Fruit fly (Drosophila melanogaster) whole organism, embryonic: ENCODE data around the gene Tace.

ENCODE experiments used
- Ada2b ChIP-seq: fragments of 200-800 bp; sonication (Bioruptor generic); IDR thresholded peaks from 2 replicates; pipeline ENCODE4 v1.3.6; 2022; ENCODE audit warnings: missing biosample characterization, missing genetic modification characterization
- Adf1 ChIP-seq: fragments of 200-800 bp; sonication (Bioruptor generic); IDR thresholded peaks from 2 replicates; pipeline ENCODE4 v1.3.6; 2022; ENCODE audit warnings: missing biosample characterization, missing genetic modification characterization
- Aef1 ChIP-seq: fragments of 200-800 bp; sonication (Bioruptor generic); IDR thresholded peaks from 3 replicates; pipeline ENCODE4 v1.3.6; 2022; ENCODE audit warnings: missing biosample characterization, missing genetic modification characterization
- Atf-2 ChIP-seq: fragments of 200-800 bp; sonication (Bioruptor generic); optimal IDR thresholded peaks from 2 replicates; lab custom pipeline; 2016; ENCODE audit warnings: missing biosample characterization, missing genetic modification characterization
- Atf6 ChIP-seq: fragments of 200-800 bp; sonication (Bioruptor generic); IDR thresholded peaks from 2 replicates; pipeline ENCODE4 v1.3.6; 2022; ENCODE audit warnings: missing biosample characterization, missing genetic modification characterization
- BEAF-32 ChIP-seq: fragments of 200-800 bp; sonication (Bioruptor generic); optimal IDR thresholded peaks from 3 replicates; lab custom pipeline; 2017; ENCODE audit warnings: missing biosample characterization, missing genetic modification characterization, mild to moderate bottlenecking, moderate library complexity, missing genetic modification reagents
- CG10565 ChIP-seq: fragments of 200-800 bp; sonication (Bioruptor generic); optimal IDR thresholded peaks from 3 replicates; lab custom pipeline; 2016; ENCODE audit warnings: missing biosample characterization, mild to moderate bottlenecking, missing genetic modification characterization
- CG10959 ChIP-seq: fragments of 200-800 bp; sonication (Bioruptor generic); IDR thresholded peaks from 2 replicates; pipeline ENCODE4 v1.3.6; 2022; ENCODE audit warnings: missing biosample characterization, missing genetic modification characterization
- CG11504 ChIP-seq: fragments of 200-800 bp; sonication (Bioruptor generic); optimal IDR thresholded peaks from 3 replicates; lab custom pipeline; 2019; ENCODE audit warnings: missing biosample characterization, mild to moderate bottlenecking, missing genetic modification characterization, moderate library complexity
- CG12104 ChIP-seq: fragments of 200-800 bp; sonication (Bioruptor generic); optimal IDR thresholded peaks from 3 replicates; lab custom pipeline; 2016; ENCODE audit warnings: missing biosample characterization, missing genetic modification characterization
- CG15601 ChIP-seq: fragments of 200-800 bp; sonication (Bioruptor generic); optimal IDR thresholded peaks from 3 replicates; lab custom pipeline; 2019; ENCODE audit warnings: missing biosample characterization, mild to moderate bottlenecking, missing genetic modification characterization, moderate library complexity
- CG16779 ChIP-seq: fragments of 200-800 bp; sonication (Bioruptor generic); IDR thresholded peaks from 2 replicates; pipeline ENCODE4 v1.3.6; 2022; ENCODE audit warnings: missing biosample characterization, missing genetic modification characterization
- CG1832 ChIP-seq: fragments of 200-800 bp; sonication (Bioruptor generic); optimal IDR thresholded peaks from 2 replicates; lab custom pipeline; 2017; ENCODE audit warnings: missing biosample characterization, mild to moderate bottlenecking, missing genetic modification characterization, inconsistent platforms
- CG2120 ChIP-seq: fragments of 200-800 bp; sonication (Bioruptor generic); optimal IDR thresholded peaks from 3 replicates; lab custom pipeline; 2016; ENCODE audit warnings: missing biosample characterization, missing genetic modification characterization
- CG3065 ChIP-seq: fragments of 200-800 bp; sonication (Bioruptor generic); optimal IDR thresholded peaks from 2 replicates; lab custom pipeline; 2016; ENCODE audit warnings: missing biosample characterization, missing genetic modification characterization
- CG33557 ChIP-seq: fragments of 200-800 bp; sonication (Bioruptor generic); optimal IDR thresholded peaks from 2 replicates; lab custom pipeline; 2019; ENCODE audit warnings: missing biosample characterization, mild to moderate bottlenecking, missing genetic modification characterization, moderate library complexity
- CG34224 ChIP-seq: fragments of 200-800 bp; sonication (Bioruptor generic); IDR thresholded peaks from 3 replicates; pipeline ENCODE4 v1.3.6; 2022; ENCODE audit warnings: missing biosample characterization, missing genetic modification characterization; ENCODE audit not compliant: partially characterized antibody
- CG34422 ChIP-seq: fragments of 200-800 bp; sonication (Bioruptor generic); IDR thresholded peaks from 3 replicates; pipeline ENCODE4 v1.3.6; 2022; ENCODE audit warnings: missing biosample characterization, missing genetic modification characterization
- CG4282 ChIP-seq: fragments of 200-800 bp; sonication (Bioruptor generic); optimal IDR thresholded peaks from 2 replicates; lab custom pipeline; 2016; ENCODE audit warnings: missing biosample characterization, missing genetic modification characterization
- CG4404 ChIP-seq: fragments of 200-800 bp; sonication (Bioruptor generic); IDR thresholded peaks from 2 replicates; pipeline ENCODE4 v1.3.6; 2022; ENCODE audit warnings: missing biosample characterization, missing genetic modification characterization
- CG7745 ChIP-seq: fragments of 200-800 bp; sonication (Bioruptor generic); optimal IDR thresholded peaks from 2 replicates; lab custom pipeline; 2018; ENCODE audit warnings: missing biosample characterization, mild to moderate bottlenecking, missing genetic modification characterization, moderate library complexity
- CG8359 ChIP-seq: fragments of 200-800 bp; sonication (Bioruptor generic); optimal IDR thresholded peaks from 2 replicates; lab custom pipeline; 2017; ENCODE audit warnings: missing biosample characterization, mild to moderate bottlenecking, missing genetic modification characterization, borderline replicate concordance
- CG9437 ChIP-seq: fragments of 200-800 bp; sonication (Bioruptor generic); optimal IDR thresholded peaks from 2 replicates; lab custom pipeline; 2018; ENCODE audit warnings: missing biosample characterization, mild to moderate bottlenecking, missing genetic modification characterization
- CG9797 ChIP-seq: fragments of 200-800 bp; sonication (Bioruptor generic); optimal IDR thresholded peaks from 3 replicates; lab custom pipeline; 2018; ENCODE audit warnings: missing biosample characterization, mild to moderate bottlenecking, missing genetic modification characterization
- D19B ChIP-seq: fragments of 200-800 bp; sonication (Bioruptor generic); optimal IDR thresholded peaks from 2 replicates; lab custom pipeline; 2017; ENCODE audit warnings: missing biosample characterization, mild to moderate bottlenecking, missing genetic modification characterization
- Deaf1 ChIP-seq: fragments of 200-800 bp; optimal IDR thresholded peaks from 3 replicates; lab custom pipeline; 2019; ENCODE audit warnings: missing biosample characterization, mild to moderate bottlenecking, missing genetic modification characterization, moderate library complexity
- H15 ChIP-seq: fragments of 200-800 bp; sonication (Bioruptor generic); IDR thresholded peaks from 3 replicates; pipeline ENCODE4 v1.3.6; 2022; ENCODE audit warnings: missing biosample characterization, missing genetic modification characterization
- HLH4C ChIP-seq: fragments of 200-800 bp; sonication (Bioruptor generic); IDR thresholded peaks from 3 replicates; pipeline ENCODE4 v1.3.6; 2022; ENCODE audit warnings: missing biosample characterization, missing genetic modification characterization; ENCODE audit not compliant: partially characterized antibody
- Jarid2 ChIP-seq: fragments of 200-800 bp; sonication (Bioruptor generic); optimal IDR thresholded peaks from 3 replicates; lab custom pipeline; 2017; ENCODE audit warnings: mild to moderate bottlenecking, missing biosample characterization, missing genetic modification reagents, missing genetic modification characterization
- NC2β ChIP-seq: fragments of 200-800 bp; sonication (Bioruptor generic); optimal IDR thresholded peaks from 2 replicates; lab custom pipeline; 2016; ENCODE audit warnings: missing biosample characterization, missing genetic modification characterization
- Nf-YB ChIP-seq: fragments of 200-800 bp; sonication (Bioruptor generic); optimal IDR thresholded peaks from 3 replicates; lab custom pipeline; 2019; ENCODE audit warnings: missing biosample characterization, mild to moderate bottlenecking, missing genetic modification characterization, moderate library complexity
- PHDP ChIP-seq: fragments of 200-800 bp; sonication (Bioruptor generic); optimal IDR thresholded peaks from 3 replicates; lab custom pipeline; 2018; ENCODE audit warnings: missing biosample characterization, mild to moderate bottlenecking, missing genetic modification characterization, moderate library complexity
- Sin3A ChIP-seq: fragments of >200 bp; optimal IDR thresholded peaks from 2 replicates; lab custom pipeline; 2018
- chif ChIP-seq, 2 experiments: fragments of 200-800 bp; sonication (Bioruptor generic); optimal IDR thresholded peaks; 3 replicates each; lab custom pipeline; 2016; ENCODE audit warnings: missing biosample characterization in 2 of 2, missing genetic modification characterization in 2 of 2
- chm ChIP-seq: fragments of 200-800 bp; sonication (Bioruptor generic); IDR thresholded peaks from 2 replicates; pipeline ENCODE4 v1.3.6; 2022; ENCODE audit warnings: missing biosample characterization, missing genetic modification characterization
- dpn ChIP-seq, 2 experiments: fragments of 200-800 bp; sonication (Bioruptor generic); optimal IDR thresholded peaks; 3 replicates each; lab custom pipeline; 2016; ENCODE audit warnings: missing biosample characterization in 2 of 2, missing genetic modification characterization in 2 of 2
- ewg ChIP-seq: fragments of 200-800 bp; sonication (Bioruptor generic); optimal IDR thresholded peaks from 3 replicates; lab custom pipeline; 2017; ENCODE audit warnings: mild to moderate bottlenecking, missing biosample characterization, missing genetic modification reagents, missing genetic modification characterization
- fd102C ChIP-seq: fragments of 200-800 bp; sonication (Bioruptor generic); optimal IDR thresholded peaks from 2 replicates; lab custom pipeline; 2018; ENCODE audit warnings: missing biosample characterization, mild to moderate bottlenecking, missing genetic modification characterization, moderate library complexity
- gcm ChIP-seq: fragments of 200-800 bp; sonication (Bioruptor generic); optimal IDR thresholded peaks from 2 replicates; lab custom pipeline; 2019; ENCODE audit warnings: missing biosample characterization, mild to moderate bottlenecking, missing genetic modification characterization, moderate library complexity
- grau ChIP-seq: fragments of 200-800 bp; optimal IDR thresholded peaks from 3 replicates; lab custom pipeline; 2019; ENCODE audit warnings: missing biosample characterization, mild to moderate bottlenecking, missing genetic modification characterization, moderate library complexity
- gt ChIP-seq: fragments of 200-800 bp; sonication (Bioruptor generic); IDR thresholded peaks from 2 replicates; pipeline ENCODE4 v1.3.6; 2022; ENCODE audit warnings: missing biosample characterization, missing genetic modification characterization
- jumu ChIP-seq: fragments of 200-800 bp; sonication (Bioruptor generic); optimal IDR thresholded peaks from 3 replicates; lab custom pipeline; 2016; ENCODE audit warnings: missing biosample characterization, missing genetic modification characterization
- kni ChIP-seq: fragments of 200-800 bp; sonication (Bioruptor generic); optimal IDR thresholded peaks from 3 replicates; lab custom pipeline; 2017; ENCODE audit warnings: mild to moderate bottlenecking, missing biosample characterization, missing genetic modification reagents, missing genetic modification characterization
- lmd ChIP-seq: fragments of 200-800 bp; sonication (Bioruptor generic); IDR thresholded peaks from 2 replicates; pipeline ENCODE4 v1.3.6; 2022; ENCODE audit warnings: missing biosample characterization, missing genetic modification characterization
- odd ChIP-seq: fragments of 200-800 bp; sonication (Bioruptor generic); optimal IDR thresholded peaks from 2 replicates; lab custom pipeline; 2017; ENCODE audit warnings: missing biosample characterization, mild to moderate bottlenecking, missing genetic modification characterization
- phol ChIP-seq: fragments of 200-800 bp; sonication (Bioruptor generic); optimal IDR thresholded peaks from 3 replicates; lab custom pipeline; 2018; ENCODE audit warnings: missing biosample characterization, mild to moderate bottlenecking, missing genetic modification characterization, moderate library complexity
- ro ChIP-seq: fragments of 200-800 bp; sonication (Bioruptor generic); IDR thresholded peaks from 2 replicates; pipeline ENCODE4 v1.3.6; 2022; ENCODE audit warnings: missing biosample characterization, missing genetic modification characterization
- row ChIP-seq: fragments of 200-800 bp; sonication (Bioruptor generic); IDR thresholded peaks from 3 replicates; pipeline ENCODE4 v1.3.6; 2022; ENCODE audit warnings: missing biosample characterization, missing genetic modification characterization
- sna ChIP-seq: fragments of 200-800 bp; sonication (Bioruptor generic); IDR thresholded peaks from 2 replicates; pipeline ENCODE4 v1.3.6; 2022; ENCODE audit warnings: missing biosample characterization, missing genetic modification characterization; ENCODE audit not compliant: partially characterized antibody
- so ChIP-seq: fragments of 200-800 bp; sonication (Bioruptor generic); IDR thresholded peaks from 3 replicates; pipeline ENCODE4 v1.3.6; 2022; ENCODE audit warnings: missing biosample characterization, missing genetic modification characterization
- vfl ChIP-seq: fragments of 200-800 bp; sonication (Bioruptor generic); optimal IDR thresholded peaks from 2 replicates; lab custom pipeline; 2016; ENCODE audit warnings: missing biosample characterization, missing genetic modification characterization
- z ChIP-seq: fragments of 200-800 bp; sonication (Bioruptor generic); IDR thresholded peaks from 3 replicates; pipeline ENCODE4 v1.3.6; 2022; ENCODE audit warnings: missing biosample characterization, missing genetic modification characterization

The Tace gene

DNA sequence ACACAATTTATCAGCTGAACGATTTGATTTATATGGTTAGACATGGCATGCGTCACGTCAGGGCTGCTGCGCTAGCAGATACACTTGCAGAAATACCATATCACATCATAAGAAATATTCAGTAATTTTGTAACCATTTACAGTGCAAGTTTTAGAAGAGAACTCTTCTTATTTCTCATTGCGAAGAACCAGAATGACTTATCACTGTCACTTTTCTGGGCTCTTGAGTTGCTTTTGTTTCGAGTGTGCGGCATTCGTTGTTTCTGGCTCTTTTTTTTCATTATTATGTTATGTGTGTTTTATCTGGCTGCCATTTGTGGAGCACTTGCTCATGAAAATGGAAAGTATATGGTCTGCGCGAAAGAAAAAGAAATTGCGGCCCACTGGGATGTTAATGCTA lies 18.3 kb upstream of the Tace start (continued):
- TF ChIP-seq CG1832 (GFP tag; lab: Kevin White, UChicago) = no peak
- TF ChIP-seq CG8359 = no peak
- no peak for TF ChIP-seq CG10959 (GFP tag; lab: Robert Waterston, UW)
- TF ChIP-seq vfl (GFP tag; lab: Kevin White, UChicago) = no peak
- TF ChIP-seq sna (GFP tag; lab: Robert Waterston, UW) = no peak
- TF ChIP-seq CG9797 = no peak
- no peak for TF ChIP-seq CG4404
- no peak for TF ChIP-seq H15 (GFP tag; lab: Robert Waterston, UW)
- no peak for TF ChIP-seq phol (tag; lab: Kevin White, UChicago)
- TF ChIP-seq CG7745 (tag; lab: Kevin White, UChicago) = no peak
- TF ChIP-seq Deaf1 = no peak
- no peak for TF ChIP-seq Nf-YB
- TF ChIP-seq D19B (GFP tag; lab: Kevin White, UChicago) = no peak
- TF ChIP-seq BEAF-32 (GFP tag; lab: Kevin White, UChicago) = no peak
- TF ChIP-seq CG33557 = no peak
- TF ChIP-seq Atf-2 (GFP tag; lab: Kevin White, UChicago) = no peak
- no peak for TF ChIP-seq chif (GFP tag; optimal IDR thresholded peaks at IDR 0.05; lab: Kevin White, UChicago)
- no peak for TF ChIP-seq dpn (GFP tag; optimal IDR thresholded peaks at IDR 0.05; lab: Kevin White, UChicago)
- no peak for TF ChIP-seq PHDP
- no peak for TF ChIP-seq ewg (GFP tag; lab: Kevin White, UChicago)
- peak; percentile 48 for TF ChIP-seq row
- TF ChIP-seq kni (GFP tag; lab: Kevin White, UChicago) = no peak
- TF ChIP-seq Jarid2 (GFP tag; lab: Kevin White, UChicago) = no peak
- TF ChIP-seq Adf1 (GFP tag; lab: Robert Waterston, UW) = no peak
- TF ChIP-seq so (GFP tag; lab: Robert Waterston, UW) = no peak
- no peak for TF ChIP-seq gcm (GFP tag; lab: Kevin White, UChicago)
- no peak for TF ChIP-seq CG2120 (GFP tag; lab: Kevin White, UChicago)
- TF ChIP-seq Aef1 (GFP tag; lab: Robert Waterston, UW) = no peak
- no peak for TF ChIP-seq CG4282
- TF ChIP-seq Ada2b (GFP tag; lab: Robert Waterston, UW) = no peak
- no peak for TF ChIP-seq odd (GFP tag; lab: Kevin White, UChicago)
- TF ChIP-seq CG12104 (GFP tag; lab: Kevin White, UChicago) = no peak
- no peak for TF ChIP-seq CG34422 (GFP tag; lab: Robert Waterston, UW)
- no peak for TF ChIP-seq fd102C (GFP tag; lab: Kevin White, UChicago)
- no peak for TF ChIP-seq ro (GFP tag; lab: Robert Waterston, UW)
- TF ChIP-seq CG34224 (GFP tag; lab: Robert Waterston, UW) = no peak
- no peak for TF ChIP-seq grau (tag; lab: Kevin White, UChicago)
- TF ChIP-seq CG10565 (GFP tag; lab: Kevin White, UChicago) = no peak
- no peak for TF ChIP-seq NC2β (GFP tag; lab: Kevin White, UChicago)
- TF ChIP-seq jumu (GFP tag; lab: Kevin White, UChicago) = no peak
- TF ChIP-seq z (GFP tag; lab: Robert Waterston, UW) = no peak
- TF ChIP-seq CG15601 = no peak
- no peak for TF ChIP-seq gt (GFP tag; lab: Robert Waterston, UW)
- TF ChIP-seq CG16779 (GFP tag; lab: Robert Waterston, UW) = no peak
- no peak for TF ChIP-seq CG3065 (GFP tag; lab: Kevin White, UChicago)
- TF ChIP-seq Sin3A = no peak
- no peak for TF ChIP-seq CG11504 (tag; lab: Kevin White, UChicago)
- no peak for TF ChIP-seq CG9437 (GFP tag; lab: Kevin White, UChicago)
- TF ChIP-seq lmd = no peak; the same call in 1 of the 2 replicates
- TF ChIP-seq Atf6 (GFP tag; lab: Robert Waterston, UW) = no peak
- no peak for TF ChIP-seq chm
- no peak for TF ChIP-seq HLH4C (GFP tag; lab: Robert Waterston, UW)
